Fruit fly (Drosophila melanogaster): Measurements from ENCODE around the gene lok.

Gene lok

DNA sequence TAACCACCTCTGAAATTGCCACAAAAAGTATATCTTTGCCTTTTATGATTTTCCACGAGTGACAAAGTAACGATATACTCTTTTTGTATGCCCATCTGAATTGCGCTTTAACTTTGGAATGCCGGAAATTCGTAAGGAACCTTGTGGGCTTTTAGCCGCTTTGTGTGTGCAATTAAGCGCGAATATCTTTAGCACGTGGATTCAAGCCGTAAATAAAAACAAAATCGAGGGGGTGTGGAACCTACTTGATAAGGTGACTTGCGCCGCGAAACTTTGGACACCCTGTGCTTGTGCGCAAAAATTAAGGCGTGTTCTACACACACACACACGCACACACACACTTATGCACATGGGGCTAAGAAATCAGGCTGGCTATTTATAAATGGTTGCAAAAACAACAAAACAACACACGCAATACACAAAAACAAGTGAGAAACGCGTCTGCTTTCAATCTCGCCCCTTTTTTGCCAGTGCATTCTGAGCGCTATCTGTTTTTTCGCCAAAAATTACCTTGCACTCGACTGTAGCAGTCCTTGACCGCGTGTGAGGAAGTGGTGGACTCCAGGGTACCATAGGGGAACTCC, 22.9 kb downstream of the lok start:
- no peak for TF ChIP-seq psq (optimal IDR thresholded peaks at IDR 0.05)
- TF ChIP-seq ttk (optimal IDR thresholded peaks at IDR 0.05) = no peak
- no peak for TF ChIP-seq Myc (optimal IDR thresholded peaks at IDR 0.05)
- no peak for TF ChIP-seq insv (optimal IDR thresholded peaks at IDR 0.05)
- TF ChIP-seq h (optimal IDR thresholded peaks at IDR 0.05) = no peak

DNA sequence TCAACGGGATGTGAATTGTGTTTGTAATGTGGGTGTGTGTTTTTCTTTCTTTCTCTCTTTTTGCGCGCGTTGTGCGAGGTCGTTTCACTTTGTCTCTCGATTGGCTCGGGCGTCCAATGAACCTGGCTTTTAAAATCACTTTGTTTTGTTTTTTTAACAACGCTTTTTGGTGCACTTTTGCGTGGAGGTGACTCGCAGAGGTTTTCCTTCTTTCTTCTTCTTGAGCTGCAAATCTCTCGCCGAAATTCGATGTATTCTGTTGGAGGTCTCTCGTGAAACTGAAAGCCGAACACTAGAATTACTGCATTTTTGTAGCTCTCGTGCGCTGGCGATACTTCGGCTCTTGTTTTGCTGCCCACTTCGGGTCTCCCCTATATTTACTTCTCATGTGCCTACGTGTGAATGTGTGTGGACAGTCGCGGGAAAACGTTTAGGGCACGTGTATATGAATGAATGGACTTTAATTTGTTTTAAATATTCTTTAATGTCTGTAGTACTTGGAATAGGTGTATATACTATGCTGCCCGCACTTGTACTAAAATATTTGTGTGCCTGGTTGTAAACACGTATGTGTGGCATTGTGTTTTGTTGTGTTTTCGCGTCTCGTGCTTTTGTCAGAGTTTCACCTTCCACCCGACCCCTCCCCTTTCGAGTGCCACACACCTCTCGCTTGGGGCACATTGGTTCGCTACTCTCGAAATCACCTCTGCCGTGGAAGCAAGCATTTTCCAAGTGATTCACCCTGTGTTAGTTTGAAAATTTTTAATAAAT, 23.7 kb downstream of the lok start, which contains the start of gene fok:
Gene fok (minus strand): TSS at position 286 of the 771 bp plus-strand sequence.
- TF ChIP-seq Sin3A (optimal IDR thresholded peaks at IDR 0.05) (no peak), ttk (optimal IDR thresholded peaks at IDR 0.05) (no peak), insv (optimal IDR thresholded peaks at IDR 0.05) (no peak), Myc (optimal IDR thresholded peaks at IDR 0.05) (no peak), h (optimal IDR thresholded peaks at IDR 0.05) (no peak), psq (optimal IDR thresholded peaks at IDR 0.05) (no peak)

- TF ChIP-seq Sin3A (optimal IDR thresholded peaks at IDR 0.05) (no peak), h (optimal IDR thresholded peaks at IDR 0.05) (no peak), ttk (optimal IDR thresholded peaks at IDR 0.05) (no peak), Myc (optimal IDR thresholded peaks at IDR 0.05) (no peak), psq (optimal IDR thresholded peaks at IDR 0.05) (no peak), insv (optimal IDR thresholded peaks at IDR 0.05) (no peak)
Measured at dm6 chr2L:20086295-20087096, 25.3 kb downstream of the lok start.

dm6 chr2L:20091094-20091679, 30.0 kb downstream of the lok start, which contains the start of the genes CG10747 and Pyroxd1:
CG10747 (minus strand) TSS chr2L:20091348.
Pyroxd1 (plus strand) TSS chr2L:20091435.
- TF ChIP-seq Sin3A (optimal IDR thresholded peaks at IDR 0.05) (no peak), Myc (optimal IDR thresholded peaks at IDR 0.05) (no peak), psq (optimal IDR thresholded peaks at IDR 0.05) (no peak), ttk (optimal IDR thresholded peaks at IDR 0.05) (no peak), insv (optimal IDR thresholded peaks at IDR 0.05) (no peak), h (optimal IDR thresholded peaks at IDR 0.05) (no peak)

- TF ChIP-seq insv (optimal IDR thresholded peaks at IDR 0.05) (no peak), psq (optimal IDR thresholded peaks at IDR 0.05) (no peak), Myc (optimal IDR thresholded peaks at IDR 0.05) (no peak), Sin3A (optimal IDR thresholded peaks at IDR 0.05) (no peak), h (optimal IDR thresholded peaks at IDR 0.05) (no peak), ttk (optimal IDR thresholded peaks at IDR 0.05) (no peak)
Measured at dm6 chr2L:20093794-20094193, 32.6 kb downstream of the lok start, which contains the start of the genes Taf13 and nesd. Taf13 (minus strand) TSS chr2L:20093849. nesd (plus strand) TSS chr2L:20093972.

- TF ChIP-seq Sin3A (optimal IDR thresholded peaks at IDR 0.05) (no peak), Myc (optimal IDR thresholded peaks at IDR 0.05) (no peak), insv (optimal IDR thresholded peaks at IDR 0.05) (no peak), ttk (optimal IDR thresholded peaks at IDR 0.05) (no peak), h (optimal IDR thresholded peaks at IDR 0.05) (no peak), psq (optimal IDR thresholded peaks at IDR 0.05) (no peak)
Measured at dm6 chr2L:20097105-20097631, 35.9 kb downstream of the lok start, which contains the start of the genes mRpS18B and Kua. mRpS18B (minus strand) TSS chr2L:20097253. Kua (plus strand) TSS chr2L:20097581.

DNA sequence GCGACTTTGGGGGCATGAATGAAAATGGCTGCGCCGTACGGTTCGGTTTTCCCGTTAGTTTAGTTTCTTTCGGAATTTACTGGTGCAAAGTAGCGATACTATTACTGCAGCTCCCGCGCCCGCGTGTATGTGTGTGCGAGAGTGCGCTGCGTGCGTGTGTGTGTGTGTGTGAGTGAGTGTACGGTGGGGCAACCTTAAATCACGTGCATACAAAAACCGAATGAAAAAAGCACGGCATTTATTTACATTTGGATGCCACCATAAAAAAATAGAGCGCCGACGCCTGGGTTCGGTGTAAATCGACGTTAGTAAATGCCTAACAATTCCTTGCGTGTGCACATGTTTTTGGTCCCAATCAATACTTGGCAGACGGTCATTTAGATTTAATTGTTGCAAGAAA, 36.6 kb downstream of the lok start:
- TF ChIP-seq h (optimal IDR thresholded peaks at IDR 0.05) (no peak), psq (optimal IDR thresholded peaks at IDR 0.05) (no peak), ttk (optimal IDR thresholded peaks at IDR 0.05) (no peak), Myc (optimal IDR thresholded peaks at IDR 0.05) (no peak), insv (optimal IDR thresholded peaks at IDR 0.05) (no peak)

- TF ChIP-seq h (optimal IDR thresholded peaks at IDR 0.05) (no peak), ttk (optimal IDR thresholded peaks at IDR 0.05) (no peak)
Measured at dm6 chr2L:20098194-20098593, 37.0 kb downstream of the lok start.

DNA sequence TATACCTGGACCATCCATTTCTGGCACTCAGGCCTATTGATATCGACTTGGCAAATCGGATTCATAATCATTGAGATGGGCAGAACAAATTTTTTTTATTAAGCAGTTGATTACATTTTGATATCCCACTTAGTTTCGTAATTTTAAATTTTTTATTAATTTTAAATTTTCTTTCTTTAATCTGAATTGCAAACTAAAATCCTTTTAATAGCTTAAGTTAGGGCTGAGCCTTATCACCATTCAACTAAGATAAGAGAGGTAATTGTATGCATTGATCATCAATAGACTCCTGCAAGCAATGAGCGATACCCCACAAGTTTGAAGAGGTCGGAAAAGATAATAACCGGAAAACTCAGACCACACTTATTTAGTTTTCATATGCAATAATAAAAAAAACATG, 42.8 kb downstream of the lok start, which contains the start of gene CG13970:
Gene CG13970 (minus strand): TSS at position 101 of the 400 bp plus-strand sequence.
- TF ChIP-seq ttk (optimal IDR thresholded peaks at IDR 0.05) = no peak
- TF ChIP-seq h (optimal IDR thresholded peaks at IDR 0.05) = no peak
- TF ChIP-seq psq (optimal IDR thresholded peaks at IDR 0.05) = no peak
- no peak for TF ChIP-seq Myc (optimal IDR thresholded peaks at IDR 0.05)
- no peak for TF ChIP-seq insv (optimal IDR thresholded peaks at IDR 0.05)
- TF ChIP-seq Sin3A (optimal IDR thresholded peaks at IDR 0.05) = no peak

dm6 chr2L:20104526-20104925, 43.3 kb downstream of the lok start:
- TF ChIP-seq ttk (optimal IDR thresholded peaks at IDR 0.05) (no peak), Sin3A (optimal IDR thresholded peaks at IDR 0.05) (no peak), psq (optimal IDR thresholded peaks at IDR 0.05) (no peak), insv (optimal IDR thresholded peaks at IDR 0.05) (no peak), Myc (optimal IDR thresholded peaks at IDR 0.05) (no peak), h (optimal IDR thresholded peaks at IDR 0.05) (no peak)

DNA sequence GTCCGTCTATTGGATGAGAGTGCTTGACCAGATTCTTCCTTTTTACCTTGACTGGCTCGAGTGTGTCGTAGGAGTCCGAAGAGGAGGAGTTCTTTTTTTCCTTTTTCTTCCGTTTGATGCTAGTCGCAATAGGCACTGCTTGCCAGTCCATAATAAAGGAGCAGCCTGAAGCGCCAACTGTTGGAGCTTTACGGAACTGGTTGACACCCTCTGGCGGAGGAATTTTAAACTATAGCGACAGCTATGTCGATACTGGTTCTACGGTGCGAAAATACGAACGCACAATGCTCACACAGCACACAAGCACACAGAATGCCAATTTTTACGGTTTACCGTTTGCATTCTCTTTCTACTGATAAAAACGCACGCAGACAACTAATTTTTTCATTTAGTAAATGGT, 45.4 kb downstream of the lok start:
- no peak for TF ChIP-seq psq (optimal IDR thresholded peaks at IDR 0.05)
- no peak for TF ChIP-seq Myc (optimal IDR thresholded peaks at IDR 0.05)
- TF ChIP-seq Sin3A (optimal IDR thresholded peaks at IDR 0.05) = no peak
- no peak for TF ChIP-seq h (optimal IDR thresholded peaks at IDR 0.05)
